Fruit fly (Drosophila melanogaster): ENCODE data around the gene ort.
A peak's percentile ranks its signal among the peaks of the same experiment; 100 is the strongest.

ort gene

DNA sequence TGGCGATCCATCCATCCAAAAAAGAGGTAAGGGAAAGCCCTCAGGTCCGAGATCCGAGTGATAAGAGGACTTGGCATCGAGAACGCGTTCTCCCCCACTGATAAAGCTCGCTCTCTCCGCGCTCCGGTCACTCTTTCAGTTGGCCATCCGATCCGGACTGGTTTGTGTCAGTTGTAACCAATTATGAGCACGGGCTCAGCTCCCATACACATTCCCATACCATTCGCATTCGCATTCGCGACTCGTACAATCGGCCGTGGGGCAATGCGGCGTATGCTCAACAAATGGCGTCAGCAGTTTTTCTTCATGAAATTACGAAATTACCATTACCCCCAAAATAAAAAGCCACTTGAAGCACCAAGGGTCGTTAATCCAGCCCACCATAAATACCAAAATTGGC, 35.1 kb upstream of the ort start:
- peak; percentile 68 for TF ChIP-seq sug (tag; optimal IDR thresholded peaks at IDR 0.05)
- peak; percentile 70 for TF ChIP-seq Med (GFP tag)
- TF ChIP-seq sim (GFP tag; IDR thresholded peaks at IDR 0.05) = no peak
- no peak for TF ChIP-seq B-H1 (GFP tag; IDR thresholded peaks at IDR 0.05)
- no peak for TF ChIP-seq Chrac-16 (GFP tag; optimal IDR thresholded peaks at IDR 0.05)
- no peak for TF ChIP-seq jumu (GFP tag; optimal IDR thresholded peaks at IDR 0.05)
- TF ChIP-seq lola (GFP tag; optimal IDR thresholded peaks at IDR 0.05) = no peak
- no peak for TF ChIP-seq Vsx1 (GFP tag; optimal IDR thresholded peaks at IDR 0.05)
- no peak for TF ChIP-seq Ptx1 (GFP tag; IDR thresholded peaks at IDR 0.05)
- TF ChIP-seq CG12769 (tag; optimal IDR thresholded peaks at IDR 0.05) = peak; percentile 42
- no peak for TF ChIP-seq CG10209 (GFP tag; optimal IDR thresholded peaks at IDR 0.05)
- no peak for TF ChIP-seq pan (optimal IDR thresholded peaks at IDR 0.05)
- TF ChIP-seq pan (GFP tag; optimal IDR thresholded peaks at IDR 0.05 in 1 of 2, IDR thresholded peaks at IDR 0.05 in 1 of 2) = peak in 1 of 2 experiments; percentile 30
- no peak for TF ChIP-seq CG1603 (tag; optimal IDR thresholded peaks at IDR 0.05)
- no peak for TF ChIP-seq CG8290 (GFP tag; optimal IDR thresholded peaks at IDR 0.05)
- TF ChIP-seq CG8290 (tag; optimal IDR thresholded peaks at IDR 0.05) = peak in 1 of 2 experiments; percentile 13
- 0 out of 2 replicates have a peak, but pooled peaks have one; percentile 21 for TF ChIP-seq NFAT (GFP tag; IDR thresholded peaks at IDR 0.05)
- TF ChIP-seq Lim3 (GFP tag; IDR thresholded peaks at IDR 0.05) = no peak
- TF ChIP-seq bbx (GFP tag; IDR thresholded peaks at IDR 0.05; ENCODE audit: partially characterized antibody) = no peak
- TF ChIP-seq CG10147 (GFP tag; optimal IDR thresholded peaks at IDR 0.05) = peak; percentile 22
- TF ChIP-seq gro (GFP tag; optimal IDR thresholded peaks at IDR 0.05) = peak; percentile 7
- peak in 1 of 2 experiments; percentile 59 for TF ChIP-seq Trl (optimal IDR thresholded peaks at IDR 0.05)
- no peak for TF ChIP-seq Trl (GFP tag; optimal IDR thresholded peaks at IDR 0.05)
- no peak for TF ChIP-seq cato (GFP tag; optimal IDR thresholded peaks at IDR 0.05; ENCODE audit: borderline replicate concordance)
- TF ChIP-seq HLHmδ (GFP tag; optimal IDR thresholded peaks at IDR 0.05) = no peak
- peak; percentile 51 for TF ChIP-seq Rfx (GFP tag; IDR thresholded peaks at IDR 0.05)
- peak; percentile 68 for TF ChIP-seq gem (tag; optimal IDR thresholded peaks at IDR 0.05)
- peak; percentile 19 for TF ChIP-seq exex (tag; optimal IDR thresholded peaks at IDR 0.05)
- TF ChIP-seq dm (GFP tag; optimal IDR thresholded peaks at IDR 0.05) = no peak
- no peak for TF ChIP-seq seq (GFP tag; IDR thresholded peaks at IDR 0.05)
- TF ChIP-seq maf-S (GFP tag; optimal IDR thresholded peaks at IDR 0.05) = no peak
- TF ChIP-seq prd (optimal IDR thresholded peaks at IDR 0.05) = no peak
- no peak for TF ChIP-seq prd (GFP tag; IDR thresholded peaks at IDR 0.05)
- TF ChIP-seq chinmo (GFP tag; IDR thresholded peaks at IDR 0.05; ENCODE audit: partially characterized antibody) = peak; percentile 75; the same call in 1 of the 4 replicates
- TF ChIP-seq trh (GFP tag; optimal IDR thresholded peaks at IDR 0.05) = no peak
- peak; percentile 67 for TF ChIP-seq grn (GFP tag; optimal IDR thresholded peaks at IDR 0.05)
- no peak for TF ChIP-seq CG10431 (GFP tag; optimal IDR thresholded peaks at IDR 0.05)
- TF ChIP-seq CG2875 (GFP tag; optimal IDR thresholded peaks at IDR 0.05) = no peak
- no peak for TF ChIP-seq eyg (GFP tag; optimal IDR thresholded peaks at IDR 0.05)
- no peak for TF ChIP-seq bsh (GFP tag; optimal IDR thresholded peaks at IDR 0.05)
- no peak for TF ChIP-seq CG4617 (GFP tag; optimal IDR thresholded peaks at IDR 0.05; ENCODE audit: borderline replicate concordance)
- TF ChIP-seq CG6689 (GFP tag; IDR thresholded peaks at IDR 0.05) = no peak
- no peak for TF ChIP-seq CG12744 (GFP tag; optimal IDR thresholded peaks at IDR 0.05)
- TF ChIP-seq rib (GFP tag; IDR thresholded peaks at IDR 0.05) = 0 out of 2 replicates have a peak, but pooled peaks have one; percentile 21
- TF ChIP-seq CG32532 (GFP tag; IDR thresholded peaks at IDR 0.05) = peak; percentile 48; the same call in 1 of the 2 replicates
- TF ChIP-seq E2f1 (GFP tag; IDR thresholded peaks at IDR 0.05) = no peak
- TF ChIP-seq sd (tag; optimal IDR thresholded peaks at IDR 0.05) = peak; percentile 70
- peak; percentile 59 for TF ChIP-seq CG13894 (tag; optimal IDR thresholded peaks at IDR 0.05)
- no peak for TF ChIP-seq CG6854 (GFP tag; optimal IDR thresholded peaks at IDR 0.05)
- peak; percentile 34 for TF ChIP-seq ftz-f1 (GFP tag; optimal IDR thresholded peaks at IDR 0.05)
- no peak for TF ChIP-seq HmgD (GFP tag; optimal IDR thresholded peaks at IDR 0.05)
- no peak for TF ChIP-seq Gug (GFP tag; IDR thresholded peaks at IDR 0.05)
